Fruit fly (Drosophila melanogaster): ENCODE results near the gene NdufV3.

Gene NdufV3

dm6 chrX:11326213-11326731 lies 23.5 kb upstream of the NdufV3 start (continued):
- TF ChIP-seq CG11762 (GFP tag; optimal IDR thresholded peaks at IDR 0.05; ENCODE audit: insufficient read depth): peak; percentile 67
- TF ChIP-seq Ets96B (tag; optimal IDR thresholded peaks at IDR 0.05): peak; percentile 72
- TF ChIP-seq CG6792 (GFP tag; optimal IDR thresholded peaks at IDR 0.05): peak; percentile 72
- peak; percentile 68 for TF ChIP-seq CG3032 (tag; optimal IDR thresholded peaks at IDR 0.05)
- peak; percentile 65 for TF ChIP-seq Blimp-1 (GFP tag; optimal IDR thresholded peaks at IDR 0.05)
- TF ChIP-seq CG10631 (GFP tag; optimal IDR thresholded peaks at IDR 0.05): peak; percentile 72
- TF ChIP-seq pdm3 (GFP tag; optimal IDR thresholded peaks at IDR 0.05): peak; percentile 83
- TF ChIP-seq CG6854 (GFP tag; optimal IDR thresholded peaks at IDR 0.05): no peak
- TF ChIP-seq CG8319 (GFP tag; optimal IDR thresholded peaks at IDR 0.05): peak; percentile 33
- TF ChIP-seq ss (GFP tag; optimal IDR thresholded peaks at IDR 0.05): peak in 1 of 2 experiments; percentile 52
- TF ChIP-seq CG3919 (GFP tag; optimal IDR thresholded peaks at IDR 0.05): peak; percentile 70
- peak; percentile 76 for TF ChIP-seq eg (GFP tag; IDR thresholded peaks at IDR 0.05)
- TF ChIP-seq CG11902 (GFP tag; optimal IDR thresholded peaks at IDR 0.05): peak; percentile 59
- TF ChIP-seq net (GFP tag; optimal IDR thresholded peaks at IDR 0.05): peak; percentile 74
- peak; percentile 65 for TF ChIP-seq achi (GFP tag; optimal IDR thresholded peaks at IDR 0.05)

- TF ChIP-seq CG11294 (GFP tag; IDR thresholded peaks at IDR 0.05): no peak
- TF ChIP-seq Eip78C (GFP tag): peak; percentile 94
- no peak for TF ChIP-seq CG7368 (GFP tag; optimal IDR thresholded peaks at IDR 0.05)
- TF ChIP-seq CG31627 (GFP tag; optimal IDR thresholded peaks at IDR 0.05): peak; percentile 68
- peak; percentile 81 for TF ChIP-seq esn (GFP tag; optimal IDR thresholded peaks at IDR 0.05)
- TF ChIP-seq eg (GFP tag; IDR thresholded peaks at IDR 0.05): 0 out of 3 replicates have a peak, but pooled peaks have one; percentile 40
- TF ChIP-seq dsx (GFP tag; optimal IDR thresholded peaks at IDR 0.05; ENCODE audit: poor library complexity, severe bottlenecking): no peak
- peak; percentile 45 for TF ChIP-seq CG11762 (GFP tag; optimal IDR thresholded peaks at IDR 0.05; ENCODE audit: insufficient read depth)
- TF ChIP-seq CG6792 (GFP tag; optimal IDR thresholded peaks at IDR 0.05): peak; percentile 58
- TF ChIP-seq topi (GFP tag; optimal IDR thresholded peaks at IDR 0.05): no peak
- peak; percentile 46 for TF ChIP-seq Sox15 (GFP tag; optimal IDR thresholded peaks at IDR 0.05)
- TF ChIP-seq fkh (GFP tag; optimal IDR thresholded peaks at IDR 0.05): no peak
- TF ChIP-seq fd59A (GFP tag; optimal IDR thresholded peaks at IDR 0.05): peak; percentile 11
- TF ChIP-seq spab (GFP tag; optimal IDR thresholded peaks at IDR 0.05): no peak
- peak; percentile 77 for TF ChIP-seq Hr39 (GFP tag; optimal IDR thresholded peaks at IDR 0.05)
- TF ChIP-seq net (GFP tag; optimal IDR thresholded peaks at IDR 0.05): no peak
- peak; percentile 14 for TF ChIP-seq Lpt (GFP tag; optimal IDR thresholded peaks at IDR 0.05)
- no peak for TF ChIP-seq acj6 (GFP tag; optimal IDR thresholded peaks at IDR 0.05)
- peak; percentile 61 for TF ChIP-seq cyc (GFP tag; optimal IDR thresholded peaks at IDR 0.05)
- TF ChIP-seq CG11902 (GFP tag; optimal IDR thresholded peaks at IDR 0.05): peak; percentile 51
- peak; percentile 67 for TF ChIP-seq CG8632 (GFP tag; optimal IDR thresholded peaks at IDR 0.05)
- TF ChIP-seq CG6854 (GFP tag; optimal IDR thresholded peaks at IDR 0.05): no peak
- no peak for TF ChIP-seq ss (GFP tag; optimal IDR thresholded peaks at IDR 0.05)
- peak; percentile 51 for TF ChIP-seq Ets21C (GFP tag; optimal IDR thresholded peaks at IDR 0.05)
- TF ChIP-seq achi (GFP tag; optimal IDR thresholded peaks at IDR 0.05): peak; percentile 71
- TF ChIP-seq CG15336 (GFP tag; IDR thresholded peaks at IDR 0.05): peak; percentile 64
- peak; percentile 36 for TF ChIP-seq CG3032 (tag; optimal IDR thresholded peaks at IDR 0.05)
- 0 out of 3 replicates have a peak, but pooled peaks have one; percentile 30 for TF ChIP-seq CG6163 (GFP tag; IDR thresholded peaks at IDR 0.05)
- peak; percentile 5 for TF ChIP-seq CG8319 (GFP tag; optimal IDR thresholded peaks at IDR 0.05)
- TF ChIP-seq CG10631 (GFP tag; optimal IDR thresholded peaks at IDR 0.05): peak; percentile 64
- no peak for TF ChIP-seq OdsH (GFP tag; optimal IDR thresholded peaks at IDR 0.05)
- TF ChIP-seq Sox14 (GFP tag; optimal IDR thresholded peaks at IDR 0.05): peak; percentile 48
- TF ChIP-seq salr (GFP tag; optimal IDR thresholded peaks at IDR 0.05): peak in 1 of 2 experiments; percentile 30
- TF ChIP-seq CG32006 (GFP tag; optimal IDR thresholded peaks at IDR 0.05): peak; percentile 67
- peak; percentile 28 for TF ChIP-seq Blimp-1 (GFP tag; optimal IDR thresholded peaks at IDR 0.05)
- peak; percentile 69 for TF ChIP-seq lz (GFP tag; optimal IDR thresholded peaks at IDR 0.05)
- TF ChIP-seq Met (GFP tag; optimal IDR thresholded peaks at IDR 0.05): no peak
- TF ChIP-seq CG34406 (GFP tag; optimal IDR thresholded peaks at IDR 0.05): peak; percentile 79
- peak; percentile 93 for TF ChIP-seq svp (GFP tag)
- TF ChIP-seq Gug (GFP tag; IDR thresholded peaks at IDR 0.05): peak; percentile 38; the same call in 1 of the 2 replicates
- peak; percentile 48; the same call in 2 of the 3 replicates for TF ChIP-seq CG8119 (GFP tag; IDR thresholded peaks at IDR 0.05)
- TF ChIP-seq Eip75B (GFP tag; optimal IDR thresholded peaks at IDR 0.05): peak; percentile 85
- peak; percentile 47 for TF ChIP-seq Smox (GFP tag; optimal IDR thresholded peaks at IDR 0.05)
These were observed 11.6 kb upstream of the NdufV3 start for dm6 chrX:11338047-11338747.
